Worm (Caenorhabditis elegans) whole organism, young adult: ENCODE data around the gene fut-1.
A peak's percentile ranks its signal among the peaks of the same experiment; 100 is the strongest.

ENCODE experiments used
- B0019.2 ChIP-seq: fragments of 200-800 bp; sonication (Bioruptor generic); conservative IDR thresholded peaks from 2 replicates; pipeline ENCODE4 v1.3.6; 2022; ENCODE audit warnings: missing genetic modification reagents, missing genetic modification characterization, missing compliant biosample characterization
- B0336.3 ChIP-seq: fragments of 200-800 bp; sonication (Bioruptor generic); IDR thresholded peaks from 2 replicates; pipeline ENCODE4 v1.3.6; 2022; ENCODE audit warnings: missing genetic modification characterization, missing compliant biosample characterization
- C06A6.2 ChIP-seq: fragments of 200-800 bp; sonication (Bioruptor generic); conservative IDR thresholded peaks from 2 replicates; pipeline ENCODE4 v1.3.6; 2022; ENCODE audit warnings: missing genetic modification characterization, missing compliant biosample characterization
- F49E8.2 ChIP-seq: sonication (generic microtip); optimal IDR thresholded peaks from 3 replicates; lab custom pipeline; 2017; ENCODE audit warnings: missing genetic modification characterization, mild to moderate bottlenecking, missing compliant biosample characterization, antibody characterized with exemption, moderate library complexity; ENCODE audit not compliant: insufficient read depth
- F52B5.7 ChIP-seq: sonication (generic microtip); optimal IDR thresholded peaks from 2 replicates; lab custom pipeline; 2016; ENCODE audit warnings: mild to moderate bottlenecking, missing genetic modification characterization, missing compliant biosample characterization
- F57A8.1 ChIP-seq: fragments of 200-800 bp; sonication (Bioruptor generic); optimal IDR thresholded peaks from 2 replicates; lab custom pipeline; 2018; ENCODE audit warnings: mild to moderate bottlenecking, missing genetic modification characterization, moderate library complexity, missing compliant biosample characterization
- K12H6.12 ChIP-seq: fragments of 200-800 bp; sonication (Bioruptor generic); optimal IDR thresholded peaks from 2 replicates; lab custom pipeline; 2018; ENCODE audit warnings: mild to moderate bottlenecking, missing genetic modification characterization, missing compliant biosample characterization
- T26A5.8 ChIP-seq: sonication (generic microtip); optimal IDR thresholded peaks from 2 replicates; lab custom pipeline; 2016; ENCODE audit warnings: missing genetic modification characterization, missing compliant biosample characterization
- Y53G8AR.9 ChIP-seq: fragments of 200-800 bp; sonication (Bioruptor generic); conservative IDR thresholded peaks from 2 replicates; pipeline ENCODE4 v1.3.6; 2022; ENCODE audit warnings: missing genetic modification reagents, missing genetic modification characterization, missing compliant biosample characterization
- Y56A3A.18 ChIP-seq: fragments of 200-800 bp; sonication (Bioruptor generic); IDR thresholded peaks from 2 replicates; pipeline ENCODE4 v1.3.6; 2022; ENCODE audit warnings: missing genetic modification reagents, missing genetic modification characterization, missing compliant biosample characterization
- Y67H2A.10 ChIP-seq: fragments of 200-800 bp; sonication (Bioruptor generic); conservative IDR thresholded peaks from 2 replicates; pipeline ENCODE4 v1.3.6; 2022; ENCODE audit warnings: missing genetic modification reagents, missing genetic modification characterization, missing compliant biosample characterization
- ama-1 ChIP-seq, 3 experiments: fragments of 150-350 bp in 1 of 3; sonication (generic microtip) in 2 of 3; optimal IDR thresholded peaks; 2 replicates each; lab custom pipeline; 2014 to 2018; ENCODE audit warnings: missing biosample characterization in 2 of 3, missing genetic modification characterization in 2 of 3, missing genetic modification reagents in 2 of 3
- aptf-3 ChIP-seq: fragments of 200-800 bp; sonication (Bioruptor generic); IDR thresholded peaks from 2 replicates; pipeline ENCODE4 v1.3.6; 2022; ENCODE audit warnings: missing genetic modification characterization, missing compliant biosample characterization
- attf-3 ChIP-seq: fragments of 200-800 bp; sonication (Bioruptor generic); conservative IDR thresholded peaks from 2 replicates; pipeline ENCODE4 v1.3.6; 2022; ENCODE audit warnings: missing genetic modification reagents, missing genetic modification characterization, missing compliant biosample characterization
- attf-5 ChIP-seq: fragments of 200-800 bp; sonication (Bioruptor generic); optimal IDR thresholded peaks from 2 replicates; lab custom pipeline; 2018; ENCODE audit warnings: mild to moderate bottlenecking, missing genetic modification characterization, missing compliant biosample characterization
- cebp-1 ChIP-seq, 2 experiments: fragments of 200-800 bp in 1 of 2; sonication (Bioruptor generic) in 1 of 2; sonication (generic microtip) in 1 of 2; IDR thresholded peaks in 1 of 2; optimal IDR thresholded peaks in 1 of 2; 2 replicates each; pipeline versions ENCODE4 v1.3.6 to Lab custom; 2017 to 2022; ENCODE audit warnings: missing compliant biosample characterization in 2 of 2, missing genetic modification characterization in 2 of 2, mild to moderate bottlenecking in 1 of 2, missing genetic modification reagents in 1 of 2, moderate library complexity in 1 of 2
- cebp-2 ChIP-seq: fragments of 200-800 bp; sonication (Bioruptor generic); IDR thresholded peaks from 2 replicates; pipeline ENCODE4 v1.3.6; 2022; ENCODE audit warnings: missing genetic modification characterization, missing compliant biosample characterization
- ceh-100 ChIP-seq: fragments of 200-800 bp; sonication (Bioruptor generic); IDR thresholded peaks from 2 replicates; pipeline ENCODE4 v1.3.6; 2022; ENCODE audit warnings: missing genetic modification reagents, missing genetic modification characterization, missing compliant biosample characterization
- ceh-58 ChIP-seq: fragments of 200-800 bp; sonication (Bioruptor generic); IDR thresholded peaks from 2 replicates; pipeline ENCODE4 v1.3.6; 2022; ENCODE audit warnings: missing genetic modification characterization, missing compliant biosample characterization
- egl-18 ChIP-seq: fragments of 200-800 bp; sonication (Bioruptor generic); IDR thresholded peaks from 2 replicates; pipeline ENCODE4 v1.3.6; 2022; ENCODE audit warnings: missing genetic modification reagents, missing genetic modification characterization, missing compliant biosample characterization
- ets-4 ChIP-seq: fragments of 200-800 bp; sonication (Bioruptor generic); optimal IDR thresholded peaks from 2 replicates; lab custom pipeline; 2018; ENCODE audit warnings: mild to moderate bottlenecking, missing genetic modification characterization, missing compliant biosample characterization
- fkh-3 ChIP-seq: sonication (generic microtip); optimal IDR thresholded peaks from 2 replicates; lab custom pipeline; 2016; ENCODE audit warnings: mild to moderate bottlenecking, missing genetic modification characterization, missing compliant biosample characterization
- him-1 ChIP-seq: sonication (generic microtip); optimal IDR thresholded peaks from 2 replicates; lab custom pipeline; 2016; ENCODE audit warnings: missing genotype, missing genetic modification reagents, missing genetic modification characterization, missing compliant biosample characterization
- hlh-26 ChIP-seq: fragments of 200-800 bp; sonication (Bioruptor generic); conservative IDR thresholded peaks from 2 replicates; pipeline ENCODE4 v1.3.6; 2022; ENCODE audit warnings: missing genetic modification reagents, missing genetic modification characterization, missing compliant biosample characterization
- hmg-1.2 ChIP-seq: fragments of 200-800 bp; sonication (Bioruptor generic); IDR thresholded peaks from 2 replicates; pipeline ENCODE4 v1.3.6; 2022; ENCODE audit warnings: missing genetic modification reagents, missing genetic modification characterization, missing compliant biosample characterization
- hsf-1 ChIP-seq: fragments of 200-800 bp; sonication (Bioruptor generic); IDR thresholded peaks from 2 replicates; pipeline ENCODE4 v1.3.6; 2022; ENCODE audit warnings: missing genetic modification reagents, missing genetic modification characterization, missing compliant biosample characterization
- let-607 ChIP-seq, 2 experiments: fragments of 200-800 bp in 1 of 2; sonication (Bioruptor generic) in 1 of 2; sonication (generic microtip) in 1 of 2; optimal IDR thresholded peaks; 2 replicates each; lab custom pipeline; 2016 to 2018; ENCODE audit warnings: mild to moderate bottlenecking in 2 of 2, missing compliant biosample characterization in 2 of 2, missing genetic modification characterization in 2 of 2, moderate library complexity in 2 of 2, missing genotype in 1 of 2
- lin-26 ChIP-seq: fragments of 200-800 bp; sonication (Bioruptor generic); IDR thresholded peaks from 2 replicates; pipeline ENCODE4 v1.3.6; 2022; ENCODE audit warnings: missing genetic modification reagents, missing genetic modification characterization, missing compliant biosample characterization
- lin-35 ChIP-seq, 3 experiments: fragments of 150-350 bp in 2 of 3; sonication (generic microtip) in 1 of 3; optimal IDR thresholded peaks; 2 replicates each; lab custom pipeline; 2014 to 2018; ENCODE audit warnings: missing biosample characterization in 3 of 3, missing genetic modification characterization in 3 of 3, missing genetic modification reagents in 3 of 3
- madf-6 ChIP-seq: fragments of 200-800 bp; sonication (Bioruptor generic); IDR thresholded peaks from 2 replicates; pipeline ENCODE4 v1.3.6; 2022; ENCODE audit warnings: missing genetic modification reagents, missing genetic modification characterization, missing compliant biosample characterization
- nhr-120 ChIP-seq: fragments of 200-800 bp; sonication (Bioruptor generic); IDR thresholded peaks from 2 replicates; pipeline ENCODE4 v1.3.6; 2022; ENCODE audit warnings: missing genetic modification characterization, missing compliant biosample characterization
- nhr-179 ChIP-seq: sonication (generic microtip); optimal IDR thresholded peaks from 2 replicates; lab custom pipeline; 2016; ENCODE audit warnings: mild to moderate bottlenecking, missing genetic modification characterization, missing compliant biosample characterization
- nhr-27 ChIP-seq: fragments of 200-800 bp; sonication (Bioruptor generic); optimal IDR thresholded peaks from 2 replicates; lab custom pipeline; 2018; ENCODE audit warnings: mild to moderate bottlenecking, missing genetic modification characterization, moderate library complexity, missing compliant biosample characterization
- nhr-80 ChIP-seq: sonication (generic microtip); optimal IDR thresholded peaks from 2 replicates; lab custom pipeline; 2016; ENCODE audit warnings: missing genetic modification characterization, missing compliant biosample characterization
- nhr-90 ChIP-seq: sonication (generic microtip); optimal IDR thresholded peaks from 2 replicates; lab custom pipeline; 2016; ENCODE audit warnings: missing genotype, mild to moderate bottlenecking, missing genetic modification characterization, missing compliant biosample characterization
- pbrm-1 ChIP-seq: fragments of 200-800 bp; sonication (Bioruptor generic); IDR thresholded peaks from 2 replicates; pipeline ENCODE4 v1.3.6; 2022; ENCODE audit warnings: missing genetic modification reagents, missing genetic modification characterization, missing compliant biosample characterization
- repo-1 ChIP-seq: sonication (generic microtip); optimal IDR thresholded peaks from 2 replicates; lab custom pipeline; 2017; ENCODE audit warnings: mild to moderate bottlenecking, missing genetic modification characterization, missing compliant biosample characterization
- snpc-1.1 ChIP-seq: sonication (generic microtip); optimal IDR thresholded peaks from 2 replicates; lab custom pipeline; 2017; ENCODE audit warnings: missing genetic modification characterization, mild to moderate bottlenecking, missing compliant biosample characterization, antibody characterized with exemption, moderate library complexity, missing genotype, missing genetic modification reagents; ENCODE audit not compliant: insufficient read depth
- zim-3 ChIP-seq: sonication (generic microtip); optimal IDR thresholded peaks from 2 replicates; lab custom pipeline; 2017; ENCODE audit warnings: mild to moderate bottlenecking, missing genetic modification characterization, moderate library complexity, missing compliant biosample characterization
- ztf-18 ChIP-seq: sonication (generic microtip); optimal IDR thresholded peaks from 2 replicates; lab custom pipeline; 2016; ENCODE audit warnings: missing genotype, mild to moderate bottlenecking, missing genetic modification characterization, missing compliant biosample characterization
- ztf-26 ChIP-seq: sonication (generic microtip); optimal IDR thresholded peaks from 2 replicates; lab custom pipeline; 2017; ENCODE audit warnings: missing genetic modification characterization, missing compliant biosample characterization

Gene fut-1

ce11 chrII:8745449-8746297, 13.7 kb downstream of the fut-1 start (continued):
- TF ChIP-seq C06A6.2 (GFP tag; lab: Robert Waterston, UW), result peak; percentile 11; the same call in 1 of the 2 replicates
- TF ChIP-seq cebp-1 (GFP tag; IDR thresholded peaks at IDR 0.05; lab: Robert Waterston, UW), result no peak
- peak; percentile 5 for TF ChIP-seq cebp-1 (tag; optimal IDR thresholded peaks at IDR 0.05; lab: Kevin White, UChicago)
- no peak for TF ChIP-seq zim-3 (tag; lab: Kevin White, UChicago)
- no peak for TF ChIP-seq K12H6.12 (tag; lab: Kevin White, UChicago)
- peak; percentile 12; the same call in 1 of the 2 replicates for TF ChIP-seq B0336.3
- no peak for TF ChIP-seq nhr-27 (tag; lab: Kevin White, UChicago)
- TF ChIP-seq let-607 (tag; optimal IDR thresholded peaks at IDR 0.05; lab: Kevin White, UChicago), result no peak
- TF ChIP-seq nhr-179 (tag; lab: Kevin White, UChicago), result no peak
- peak; percentile 50 for TF ChIP-seq repo-1 (tag; lab: Kevin White, UChicago)
- TF ChIP-seq nhr-120 (GFP tag; lab: Robert Waterston, UW), result no peak
- TF ChIP-seq ceh-100 (GFP tag; lab: Robert Waterston, UW), result no peak
- peak; percentile 5; the same call in 1 of the 2 replicates for TF ChIP-seq Y53G8AR.9 (GFP tag; lab: Robert Waterston, UW)

DNA sequence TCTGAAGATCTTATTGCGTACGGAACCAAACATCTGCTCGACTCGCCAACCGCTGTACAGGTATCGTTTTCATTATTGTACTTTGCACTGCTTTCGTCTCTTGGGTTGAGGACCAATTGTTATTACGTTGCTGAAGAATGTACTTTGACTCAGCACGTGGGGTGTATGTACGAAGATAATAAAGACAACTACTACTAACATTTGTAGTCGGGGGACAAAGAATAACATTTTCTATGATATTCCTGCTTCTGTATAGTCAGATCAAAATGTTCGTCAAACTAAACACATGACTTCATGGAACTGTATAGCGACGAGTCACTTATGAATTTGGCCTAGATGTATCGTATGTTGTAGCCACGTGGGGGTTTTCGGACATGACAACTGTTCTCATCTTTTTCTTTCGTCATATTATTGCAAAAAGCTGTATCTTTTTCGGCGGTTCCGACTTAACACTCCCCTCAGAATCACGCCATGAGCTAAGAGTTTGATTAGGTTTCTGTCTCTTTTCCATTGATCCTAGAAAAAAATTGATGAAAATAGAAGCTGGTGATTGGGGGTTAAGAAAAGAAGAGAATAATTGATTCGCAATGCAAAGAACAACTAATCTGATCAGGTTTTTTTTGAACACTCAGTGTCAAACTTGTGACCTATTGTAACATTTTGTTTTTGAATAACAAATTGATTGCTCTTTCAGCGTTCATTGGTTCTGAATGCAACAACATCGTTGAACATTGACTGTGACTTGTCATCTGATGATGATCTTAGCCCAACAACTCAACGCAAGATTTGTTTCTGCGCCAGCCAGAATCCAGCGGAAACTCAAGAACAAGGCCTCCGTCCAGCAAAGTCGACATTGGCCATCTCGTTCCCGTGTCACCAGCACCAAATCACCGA, 14.6 kb downstream of the fut-1 start:
- no peak for TF ChIP-seq cebp-2 (GFP tag; lab: Robert Waterston, UW)
- TF ChIP-seq lin-26 (GFP tag; lab: Robert Waterston, UW), result peak; percentile 67; the same call in 1 of the 2 replicates
- no peak for TF ChIP-seq nhr-80 (tag; lab: Kevin White, UChicago)
- no peak for TF ChIP-seq fkh-3 (tag; lab: Kevin White, UChicago)
- TF ChIP-seq egl-18 (GFP tag; lab: Robert Waterston, UW), result no peak
- no peak for TF ChIP-seq B0019.2 (GFP tag; lab: Robert Waterston, UW)
- peak; percentile 36 for TF ChIP-seq ets-4 (GFP tag; lab: Kevin White, UChicago)
- TF ChIP-seq ceh-58 (GFP tag; lab: Robert Waterston, UW), result 0 out of 2 replicates have a peak, but pooled peaks have one; percentile 25
- no peak for TF ChIP-seq nhr-90 (tag; lab: Kevin White, UChicago)
- no peak for TF ChIP-seq ztf-18 (tag; lab: Kevin White, UChicago)
- no peak for TF ChIP-seq F49E8.2
- TF ChIP-seq Y67H2A.10 (GFP tag; lab: Robert Waterston, UW), result no peak
- no peak for TF ChIP-seq attf-5 (GFP tag; lab: Kevin White, UChicago)
- TF ChIP-seq hmg-1.2 (GFP tag; lab: Robert Waterston, UW), result peak; percentile 5; the same call in 1 of the 2 replicates
- TF ChIP-seq F52B5.7 (tag; lab: Kevin White, UChicago), result no peak
- TF ChIP-seq hlh-26, result no peak
- TF ChIP-seq ztf-26 (tag; lab: Kevin White, UChicago), result peak; percentile 37
- peak; percentile 54 for TF ChIP-seq Y53G8AR.9 (GFP tag; lab: Robert Waterston, UW)
- peak in 1 of 3 experiments; percentile 15 for TF ChIP-seq lin-35 (GFP tag; optimal IDR thresholded peaks at IDR 0.05; lab: Kevin White, UChicago)
- 0 out of 2 replicates have a peak, but pooled peaks have one; percentile 34 for TF ChIP-seq pbrm-1 (GFP tag; lab: Robert Waterston, UW)
- peak; percentile 91 for TF ChIP-seq ama-1 (optimal IDR thresholded peaks at IDR 0.05; lab: Kevin White, UChicago)
- TF ChIP-seq ama-1 (GFP tag; optimal IDR thresholded peaks at IDR 0.05; lab: Kevin White, UChicago), result no peak
- no peak for TF ChIP-seq aptf-3 (GFP tag; lab: Robert Waterston, UW)
- no peak for TF ChIP-seq attf-3 (GFP tag; lab: Robert Waterston, UW)
- TF ChIP-seq F57A8.1 (GFP tag; lab: Kevin White, UChicago), result no peak
- TF ChIP-seq madf-6, result peak; percentile 44; the same call in 1 of the 2 replicates
- no peak for TF ChIP-seq snpc-1.1 (tag; lab: Kevin White, UChicago)
- TF ChIP-seq him-1 (tag; lab: Kevin White, UChicago), result no peak
- no peak for TF ChIP-seq T26A5.8
- TF ChIP-seq Y56A3A.18 (GFP tag; lab: Robert Waterston, UW), result no peak
- TF ChIP-seq hsf-1 (GFP tag; lab: Robert Waterston, UW), result no peak
- peak; percentile 7; the same call in 1 of the 2 replicates for TF ChIP-seq cebp-1 (GFP tag; IDR thresholded peaks at IDR 0.05; lab: Robert Waterston, UW)
- TF ChIP-seq cebp-1 (tag; optimal IDR thresholded peaks at IDR 0.05; lab: Kevin White, UChicago), result peak; percentile 39
- peak; percentile 36; the same call in 1 of the 2 replicates for TF ChIP-seq B0336.3
